Worm (Caenorhabditis elegans): Measurements from ENCODE around the gene clc-20.

ce11 chrIII:841177-841576 lies 31.2 kb upstream of the clc-20 start, which contains the start of gene K02F3.9:
- no peak for TF ChIP-seq ZK546.5 (tag; optimal IDR thresholded peaks at IDR 0.05)
- TF ChIP-seq fos-1 (tag; optimal IDR thresholded peaks at IDR 0.05), result no peak
- no peak for TF ChIP-seq jun-1 (tag; optimal IDR thresholded peaks at IDR 0.05)
- TF ChIP-seq lin-39 (tag; optimal IDR thresholded peaks at IDR 0.05), result no peak
- TF ChIP-seq ama-1 (optimal IDR thresholded peaks at IDR 0.05), result no peak
- TF ChIP-seq egl-27 (tag; optimal IDR thresholded peaks at IDR 0.05), result no peak
- TF ChIP-seq nhr-25 (tag; optimal IDR thresholded peaks at IDR 0.05; ENCODE audit: borderline replicate concordance, insufficient read depth), result no peak
- TF ChIP-seq zip-11 (GFP tag; IDR thresholded peaks at IDR 0.05), result no peak
- TF ChIP-seq nhr-11 (tag; optimal IDR thresholded peaks at IDR 0.05), result no peak
- TF ChIP-seq nhr-28 (tag; optimal IDR thresholded peaks at IDR 0.05), result no peak
- TF ChIP-seq F10B5.3 (tag; optimal IDR thresholded peaks at IDR 0.05), result no peak
- no peak for TF ChIP-seq nhr-6 (tag; optimal IDR thresholded peaks at IDR 0.05)
- TF ChIP-seq Y5F2A.4 (GFP tag; optimal IDR thresholded peaks at IDR 0.05), result no peak
- TF ChIP-seq pqm-1 (tag; optimal IDR thresholded peaks at IDR 0.05), result no peak

Measured in whole organism, L4 larva.